Fruit fly (Drosophila melanogaster) whole organism, embryonic: Measurements from ENCODE around the gene CG11999.

Experiments used
- BEAF-32 ChIP-seq: fragments of 200-800 bp; sonication (Bioruptor generic); optimal IDR thresholded peaks from 3 replicates; lab custom pipeline; 2017; ENCODE audit warnings: missing biosample characterization, missing genetic modification characterization, mild to moderate bottlenecking, moderate library complexity, missing genetic modification reagents
- CG10321 ChIP-seq: fragments of 200-800 bp; sonication (Bioruptor generic); IDR thresholded peaks from 2 replicates; pipeline ENCODE4 v1.3.6; 2022; ENCODE audit warnings: missing biosample characterization, missing genetic modification characterization
- CG12219 ChIP-seq: fragments of 200-800 bp; sonication (Bioruptor generic); optimal IDR thresholded peaks from 3 replicates; lab custom pipeline; 2018; ENCODE audit warnings: missing biosample characterization, mild to moderate bottlenecking, missing genetic modification characterization
- CG13424 ChIP-seq: fragments of 200-800 bp; sonication (Bioruptor generic); optimal IDR thresholded peaks from 2 replicates; lab custom pipeline; 2019; ENCODE audit warnings: missing biosample characterization, mild to moderate bottlenecking, missing genetic modification characterization, moderate library complexity
- CG13894 ChIP-seq: fragments of 200-800 bp; sonication (Bioruptor generic); optimal IDR thresholded peaks from 3 replicates; lab custom pipeline; 2018; ENCODE audit warnings: missing biosample characterization, mild to moderate bottlenecking, missing genetic modification characterization, moderate library complexity
- CG14441 ChIP-seq: fragments of 200-800 bp; sonication (Bioruptor generic); IDR thresholded peaks from 2 replicates; pipeline ENCODE4 v1.3.6; 2022; ENCODE audit warnings: missing biosample characterization, missing genetic modification characterization
- CG14710 ChIP-seq: fragments of 200-800 bp; sonication (Bioruptor generic); optimal IDR thresholded peaks from 3 replicates; lab custom pipeline; 2019; ENCODE audit warnings: missing biosample characterization, mild to moderate bottlenecking, missing genetic modification characterization, moderate library complexity
- CG15269 ChIP-seq: fragments of 200-800 bp; sonication (Bioruptor generic); optimal IDR thresholded peaks from 2 replicates; lab custom pipeline; 2018; ENCODE audit warnings: missing biosample characterization, mild to moderate bottlenecking, missing genetic modification characterization, moderate library complexity
- CG1529 ChIP-seq: fragments of 200-800 bp; sonication (Bioruptor generic); optimal IDR thresholded peaks from 3 replicates; lab custom pipeline; 2018; ENCODE audit warnings: missing biosample characterization, missing genetic modification characterization
- CG17186 ChIP-seq: fragments of 200-800 bp; sonication (Bioruptor generic); optimal IDR thresholded peaks from 3 replicates; lab custom pipeline; 2017; ENCODE audit warnings: missing biosample characterization, missing genetic modification reagents, missing genetic modification characterization
- CG18011 ChIP-seq: fragments of 200-800 bp; sonication (Bioruptor generic); optimal IDR thresholded peaks from 2 replicates; lab custom pipeline; 2017; ENCODE audit warnings: missing biosample characterization, missing genetic modification characterization, mild to moderate bottlenecking, moderate library complexity, missing genotype
- CG18262 ChIP-seq: fragments of 200-800 bp; optimal IDR thresholded peaks from 3 replicates; lab custom pipeline; 2019; ENCODE audit warnings: missing biosample characterization, mild to moderate bottlenecking, missing genetic modification characterization, moderate library complexity
- CG2202 ChIP-seq: fragments of 200-800 bp; sonication (Bioruptor generic); optimal IDR thresholded peaks from 2 replicates; lab custom pipeline; 2018; ENCODE audit warnings: missing biosample characterization, mild to moderate bottlenecking, missing genetic modification characterization
- CG2875 ChIP-seq: fragments of 200-800 bp; sonication (Bioruptor generic); optimal IDR thresholded peaks from 2 replicates; lab custom pipeline; 2017; ENCODE audit warnings: missing biosample characterization, mild to moderate bottlenecking, missing genetic modification characterization, missing genetic modification reagents
- CG3065 ChIP-seq: fragments of 200-800 bp; sonication (Bioruptor generic); optimal IDR thresholded peaks from 2 replicates; lab custom pipeline; 2016; ENCODE audit warnings: missing biosample characterization, missing genetic modification characterization
- CG31388 ChIP-seq: fragments of 200-800 bp; sonication (Bioruptor generic); optimal IDR thresholded peaks from 2 replicates; lab custom pipeline; 2016; ENCODE audit warnings: missing biosample characterization, missing genetic modification characterization
- CG32767 ChIP-seq: fragments of 200-800 bp; sonication (Bioruptor generic); IDR thresholded peaks from 2 replicates; pipeline ENCODE4 v1.3.6; 2022; ENCODE audit warnings: missing biosample characterization, missing genetic modification characterization
- CG3726 ChIP-seq: fragments of 200-800 bp; sonication (Bioruptor generic); IDR thresholded peaks from 3 replicates; pipeline ENCODE4, ENCODE4 v1.3.6; 2022; ENCODE audit warnings: missing biosample characterization, missing genetic modification characterization
- CG3838 ChIP-seq: fragments of 200-800 bp; sonication (Bioruptor generic); optimal IDR thresholded peaks from 3 replicates; lab custom pipeline; 2016; ENCODE audit warnings: missing biosample characterization, missing genetic modification characterization
- CG4360 ChIP-seq: fragments of 200-800 bp; sonication (Bioruptor generic); IDR thresholded peaks from 2 replicates; pipeline ENCODE4 v1.3.6; 2022; ENCODE audit warnings: missing biosample characterization, missing genetic modification characterization
- CG8478 ChIP-seq: fragments of >200 bp; optimal IDR thresholded peaks from 2 replicates; lab custom pipeline; 2018
- CG9437 ChIP-seq: fragments of 200-800 bp; sonication (Bioruptor generic); optimal IDR thresholded peaks from 2 replicates; lab custom pipeline; 2018; ENCODE audit warnings: missing biosample characterization, mild to moderate bottlenecking, missing genetic modification characterization
- CkIIα-i1 ChIP-seq: fragments of 200-800 bp; sonication (Bioruptor generic); IDR thresholded peaks from 2 replicates; pipeline ENCODE4 v1.3.6; 2022; ENCODE audit warnings: missing biosample characterization, missing genetic modification characterization
- CoRest ChIP-seq: fragments of 200-800 bp; sonication (Bioruptor generic); optimal IDR thresholded peaks from 3 replicates; lab custom pipeline; 2018; ENCODE audit warnings: missing biosample characterization, mild to moderate bottlenecking, missing genetic modification characterization, moderate library complexity
- Dfd ChIP-seq, 2 experiments: fragments of >200 bp; optimal IDR thresholded peaks; 2 replicates each; lab custom pipeline; 2017; ENCODE audit warnings: missing biosample characterization in 2 of 2, missing genetic modification characterization in 2 of 2
- Dref ChIP-seq: fragments of 200-800 bp; sonication (Bioruptor generic); IDR thresholded peaks from 2 replicates; pipeline ENCODE4 v1.3.6; 2022; ENCODE audit warnings: missing biosample characterization, missing genetic modification characterization
- Gsc ChIP-seq: fragments of 200-800 bp; sonication (Bioruptor generic); IDR thresholded peaks from 2 replicates; pipeline ENCODE4 v1.3.6; 2022; ENCODE audit warnings: missing biosample characterization, missing genetic modification characterization
- Jarid2 ChIP-seq: fragments of 200-800 bp; sonication (Bioruptor generic); optimal IDR thresholded peaks from 3 replicates; lab custom pipeline; 2017; ENCODE audit warnings: mild to moderate bottlenecking, missing biosample characterization, missing genetic modification reagents, missing genetic modification characterization
- MESR4 ChIP-seq: fragments of 200-800 bp; sonication (Bioruptor generic); optimal IDR thresholded peaks from 2 replicates; lab custom pipeline; 2018; ENCODE audit warnings: missing biosample characterization, mild to moderate bottlenecking, missing genetic modification characterization, moderate library complexity
- MTF-1 ChIP-seq: fragments of 200-800 bp; sonication (Bioruptor generic); optimal IDR thresholded peaks from 2 replicates; lab custom pipeline; 2018; ENCODE audit warnings: missing biosample characterization, mild to moderate bottlenecking, missing genetic modification characterization, borderline replicate concordance
- Max ChIP-seq: fragments of 200-800 bp; sonication (Bioruptor generic); optimal IDR thresholded peaks from 2 replicates; lab custom pipeline; 2016; ENCODE audit warnings: missing biosample characterization, mild to moderate bottlenecking, missing genetic modification characterization
- Pdp1 ChIP-seq, 2 experiments: fragments of 200-800 bp; sonication (Bioruptor generic); optimal IDR thresholded peaks; 3 replicates each; lab custom pipeline; 2016; ENCODE audit warnings: missing biosample characterization in 2 of 2, missing genetic modification characterization in 2 of 2, mild to moderate bottlenecking in 1 of 2, moderate library complexity in 1 of 2
- Sox102F ChIP-seq: fragments of 200-800 bp; sonication (Bioruptor generic); optimal IDR thresholded peaks from 2 replicates; lab custom pipeline; 2018; ENCODE audit warnings: missing biosample characterization, mild to moderate bottlenecking, missing genetic modification characterization, moderate library complexity
- bcd ChIP-seq: fragments of 200-800 bp; sonication (Bioruptor generic); optimal IDR thresholded peaks from 2 replicates; lab custom pipeline; 2017; ENCODE audit warnings: missing biosample characterization, mild to moderate bottlenecking, missing genetic modification characterization
- crol ChIP-seq: fragments of 200-800 bp; sonication (Bioruptor generic); IDR thresholded peaks from 2 replicates; pipeline ENCODE4 v1.3.6; 2022; ENCODE audit warnings: missing biosample characterization, missing genetic modification characterization
- ewg ChIP-seq: fragments of 200-800 bp; sonication (Bioruptor generic); optimal IDR thresholded peaks from 3 replicates; lab custom pipeline; 2017; ENCODE audit warnings: mild to moderate bottlenecking, missing biosample characterization, missing genetic modification reagents, missing genetic modification characterization
- gcm2 ChIP-seq: fragments of 200-800 bp; sonication (Bioruptor generic); optimal IDR thresholded peaks from 2 replicates; lab custom pipeline; 2016; ENCODE audit warnings: missing biosample characterization, missing genetic modification characterization
- gfzf ChIP-seq: fragments of 200-800 bp; sonication (Bioruptor generic); optimal IDR thresholded peaks from 2 replicates; lab custom pipeline; 2016; ENCODE audit warnings: missing biosample characterization, mild to moderate bottlenecking, missing genetic modification characterization, moderate library complexity
- her ChIP-seq: fragments of 200-800 bp; sonication (Bioruptor generic); optimal IDR thresholded peaks from 2 replicates; lab custom pipeline; 2016; ENCODE audit warnings: missing biosample characterization, missing genetic modification characterization
- lab ChIP-seq: fragments of 200-800 bp; sonication (Bioruptor generic); optimal IDR thresholded peaks from 3 replicates; lab custom pipeline; 2017; ENCODE audit warnings: missing biosample characterization, missing genetic modification characterization, mild to moderate bottlenecking, moderate library complexity, missing genetic modification reagents
- odd ChIP-seq: fragments of 200-800 bp; sonication (Bioruptor generic); optimal IDR thresholded peaks from 2 replicates; lab custom pipeline; 2017; ENCODE audit warnings: missing biosample characterization, mild to moderate bottlenecking, missing genetic modification characterization
- pho ChIP-seq: fragments of 200-800 bp; sonication (Bioruptor generic); optimal IDR thresholded peaks from 2 replicates; lab custom pipeline; 2016; ENCODE audit warnings: missing biosample characterization, missing genetic modification characterization
- phol ChIP-seq: fragments of 200-800 bp; sonication (Bioruptor generic); optimal IDR thresholded peaks from 3 replicates; lab custom pipeline; 2018; ENCODE audit warnings: missing biosample characterization, mild to moderate bottlenecking, missing genetic modification characterization, moderate library complexity
- pzg ChIP-seq: fragments of 200-800 bp; sonication (Bioruptor generic); optimal IDR thresholded peaks from 3 replicates; lab custom pipeline; 2018; ENCODE audit warnings: missing biosample characterization, mild to moderate bottlenecking, missing genetic modification characterization, moderate library complexity
- slou ChIP-seq: fragments of 200-800 bp; sonication (Bioruptor generic); optimal IDR thresholded peaks from 3 replicates; lab custom pipeline; 2016; ENCODE audit warnings: missing biosample characterization, missing genetic modification characterization
- sna ChIP-seq: fragments of 200-800 bp; sonication (Bioruptor generic); IDR thresholded peaks from 2 replicates; pipeline ENCODE4 v1.3.6; 2022; ENCODE audit warnings: missing biosample characterization, missing genetic modification characterization; ENCODE audit not compliant: partially characterized antibody
- vnd ChIP-seq: fragments of 200-800 bp; sonication (Bioruptor generic); IDR thresholded peaks from 3 replicates; pipeline ENCODE4 v1.3.6; 2022; ENCODE audit warnings: missing biosample characterization, missing genetic modification characterization; ENCODE audit not compliant: partially characterized antibody
- zfh2 ChIP-seq: fragments of 200-800 bp; sonication (Bioruptor generic); optimal IDR thresholded peaks from 2 replicates; lab custom pipeline; 2016; ENCODE audit warnings: missing biosample characterization, missing genetic modification characterization

CG11999 gene

dm6 chr3R:5361681-5362319 is 7.3 kb upstream of the CG11999 start (continued):
- no peak for TF ChIP-seq MESR4 (GFP tag; lab: Kevin White, UChicago)
- TF ChIP-seq CG17186 (GFP tag; lab: Kevin White, UChicago), result no peak
- TF ChIP-seq pzg (GFP tag; lab: Kevin White, UChicago), result no peak
- TF ChIP-seq CG18011 (GFP tag; lab: Kevin White, UChicago), result peak; percentile 38
- peak; percentile 61 for TF ChIP-seq Max (GFP tag; lab: Kevin White, UChicago)
- TF ChIP-seq CoRest (tag; lab: Kevin White, UChicago), result peak; percentile 79
- peak; percentile 68 for TF ChIP-seq MTF-1 (GFP tag; lab: Kevin White, UChicago)
- no peak for TF ChIP-seq crol (GFP tag; lab: Robert Waterston, UW)
- TF ChIP-seq CG12219 (GFP tag; lab: Kevin White, UChicago), result peak; percentile 82
- TF ChIP-seq CG3726, result peak; percentile 79; the same call in 1 of the 3 replicates
- peak; percentile 40 for TF ChIP-seq CG9437 (GFP tag; lab: Kevin White, UChicago)
- TF ChIP-seq CG4360, result no peak
- peak; percentile 52 for TF ChIP-seq ewg (GFP tag; lab: Kevin White, UChicago)
- TF ChIP-seq Pdp1 (GFP tag; optimal IDR thresholded peaks at IDR 0.05; lab: Kevin White, UChicago), result peak; percentile 80 to 87
- peak; percentile 48 for TF ChIP-seq CG2202 (tag; lab: Kevin White, UChicago)
- TF ChIP-seq CG15269, result peak; percentile 82
- TF ChIP-seq CG1529, result peak; percentile 56
- TF ChIP-seq CG14441 (GFP tag; lab: Robert Waterston, UW), result peak; percentile 86
- peak; percentile 78; the same call in 1 of the 2 replicates for TF ChIP-seq CG32767 (GFP tag; lab: Robert Waterston, UW)
- TF ChIP-seq CG3838 (GFP tag; lab: Kevin White, UChicago), result peak; percentile 48
- 0 out of 2 replicates have a peak, but pooled peaks have one; percentile 21 for TF ChIP-seq Dref (GFP tag; lab: Robert Waterston, UW)
- TF ChIP-seq bcd (GFP tag; lab: Kevin White, UChicago), result peak; percentile 80
- TF ChIP-seq Sox102F (GFP tag; lab: Kevin White, UChicago), result peak; percentile 88
- TF ChIP-seq CG3065 (GFP tag; lab: Kevin White, UChicago), result peak; percentile 3
- peak; percentile 17 for TF ChIP-seq CG31388
- no peak for TF ChIP-seq Dfd (GFP tag; optimal IDR thresholded peaks at IDR 0.05; lab: Kevin White, UChicago)
- TF ChIP-seq CG18262 (tag; lab: Kevin White, UChicago), result peak; percentile 81
- peak; percentile 55 for TF ChIP-seq CG2875 (GFP tag; lab: Kevin White, UChicago)
- TF ChIP-seq phol (tag; lab: Kevin White, UChicago), result peak; percentile 76
- TF ChIP-seq Gsc (GFP tag; lab: Robert Waterston, UW), result no peak; the same call in 1 of the 2 replicates
- TF ChIP-seq gfzf (GFP tag; lab: Kevin White, UChicago), result no peak
- TF ChIP-seq zfh2 (GFP tag; lab: Kevin White, UChicago), result peak; percentile 86
- TF ChIP-seq sna (GFP tag; lab: Robert Waterston, UW), result no peak
- no peak for TF ChIP-seq CG8478
- peak; percentile 79 for TF ChIP-seq gcm2
- peak; percentile 65 for TF ChIP-seq CG13894 (tag; lab: Kevin White, UChicago)
- TF ChIP-seq CG14710 (tag; lab: Kevin White, UChicago), result peak; percentile 47
- TF ChIP-seq vnd (GFP tag; lab: Robert Waterston, UW), result 0 out of 3 replicates have a peak, but pooled peaks have one; percentile 29
- peak; percentile 76 for TF ChIP-seq CG13424 (tag; lab: Kevin White, UChicago)
- TF ChIP-seq BEAF-32 (GFP tag; lab: Kevin White, UChicago), result no peak
- TF ChIP-seq CG10321 (GFP tag; lab: Robert Waterston, UW), result peak; percentile 45; the same call in 1 of the 2 replicates
- peak; percentile 82 for TF ChIP-seq pho
- peak; percentile 41 for TF ChIP-seq Jarid2
- peak; percentile 89 for TF ChIP-seq her (GFP tag; lab: Kevin White, UChicago)
- TF ChIP-seq odd (GFP tag; lab: Kevin White, UChicago), result peak; percentile 67
- TF ChIP-seq CkIIα-i1, result peak; percentile 66; the same call in 1 of the 2 replicates
- peak; percentile 92 for TF ChIP-seq lab (GFP tag; lab: Kevin White, UChicago)
- no peak for TF ChIP-seq slou
